Worm (Caenorhabditis elegans) whole organism, L3 larva: ENCODE measurements around the gene R12H7.4.

Source experiments
- ceh-82 ChIP-seq: fragments of 150-350 bp; optimal IDR thresholded peaks from 2 replicates; lab custom pipeline; 2014; ENCODE audit warnings: missing biosample characterization, missing genetic modification characterization
- fkh-10 ChIP-seq: sonication (generic microtip); optimal IDR thresholded peaks from 2 replicates; lab custom pipeline; 2017; ENCODE audit warnings: missing biosample characterization, missing genetic modification reagents, missing genetic modification characterization
- lin-39 ChIP-seq: fragments of 150-350 bp; optimal IDR thresholded peaks from 2 replicates; lab custom pipeline; 2018; ENCODE audit warnings: missing biosample characterization, missing genetic modification reagents, missing genetic modification characterization
- pqm-1 ChIP-seq: fragments of 150-350 bp; optimal IDR thresholded peaks from 2 replicates; lab custom pipeline; 2017; ENCODE audit warnings: missing biosample characterization, missing genetic modification characterization, inconsistent platforms
- snpc-4 ChIP-seq: fragments of 150-350 bp; optimal IDR thresholded peaks from 2 replicates; lab custom pipeline; 2014; ENCODE audit warnings: missing biosample characterization, missing genetic modification characterization
- zag-1 ChIP-seq: fragments of 150-350 bp; optimal IDR thresholded peaks from 2 replicates; lab custom pipeline; 2014; ENCODE audit warnings: missing biosample characterization, missing genetic modification characterization

DNA sequence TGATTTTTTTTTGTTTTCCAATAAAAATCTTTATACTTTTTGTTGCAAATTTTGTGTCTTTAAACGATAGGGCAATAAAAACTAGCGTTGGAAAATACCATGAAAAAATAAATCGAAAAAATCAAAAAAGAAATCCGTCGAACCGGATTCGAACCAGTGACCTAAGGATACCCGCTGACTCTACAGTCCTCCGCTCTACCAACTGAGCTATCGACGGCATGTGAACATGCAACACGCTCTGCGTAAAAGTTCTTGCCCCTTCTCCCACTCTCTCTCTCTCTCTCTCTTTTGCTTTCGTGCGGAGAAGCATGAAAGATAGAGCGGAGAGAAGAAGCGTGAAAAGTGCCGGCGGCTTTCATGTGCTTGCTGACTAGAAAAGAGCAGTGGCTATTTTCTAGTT lies 47.6 kb downstream of the R12H7.4 start:
- TF ChIP-seq pqm-1 (no peak), fkh-10 (GFP tag; lab: Kevin White, UChicago) (peak; percentile 23), zag-1 (no peak), lin-39 (tag; lab: Kevin White, UChicago) (peak; percentile 36), snpc-4 (no peak), ceh-82 (tag; lab: Kevin White, UChicago) (peak; percentile 34)
